Worm (Caenorhabditis elegans): ENCODE data around the gene Y42A5A.1.

Gene Y42A5A.1

ce11 chrV:11094698-11095097 is 7.0 kb downstream of the Y42A5A.1 start (continued):
- TF ChIP-seq Y48G9A.11 (GFP tag; IDR thresholded peaks at IDR 0.05) (no peak), mdt-29 (GFP tag; IDR thresholded peaks at IDR 0.05) (no peak), snpc-4 (tag; optimal IDR thresholded peaks at IDR 0.05) (no peak), F49E8.2 (tag; optimal IDR thresholded peaks at IDR 0.05; ENCODE audit: borderline replicate concordance) (no peak), daf-19 (GFP tag; conservative IDR thresholded peaks at IDR 0.05) (no peak), zag-1 (tag; optimal IDR thresholded peaks at IDR 0.05) (no peak), dpl-1 (GFP tag; optimal IDR thresholded peaks at IDR 0.05) (no peak), F44E2.7 (GFP tag; IDR thresholded peaks at IDR 0.05) (no peak), nhr-11 (tag; optimal IDR thresholded peaks at IDR 0.05) (no peak), ceh-82 (tag; optimal IDR thresholded peaks at IDR 0.05) (no peak), jun-1 (tag; optimal IDR thresholded peaks at IDR 0.05) (no peak), attf-4 (tag; optimal IDR thresholded peaks at IDR 0.05) (no peak), fos-1 (tag; optimal IDR thresholded peaks at IDR 0.05) (no peak), unc-62 (GFP tag; optimal IDR thresholded peaks at IDR 0.05 in 1 of 2) (peak in 1 of 2 experiments; percentile 73), unc-62 (tag; optimal IDR thresholded peaks at IDR 0.05) (no peak), mdl-1 (tag; optimal IDR thresholded peaks at IDR 0.05) (peak in 1 of 2 experiments; percentile 26), spr-3 (GFP tag; optimal IDR thresholded peaks at IDR 0.05) (no peak), aly-2 (tag; optimal IDR thresholded peaks at IDR 0.05) (no peak), R02D3.7 (tag; optimal IDR thresholded peaks at IDR 0.05) (no peak), dve-1 (tag; optimal IDR thresholded peaks at IDR 0.05; ENCODE audit: insufficient read depth) (peak; percentile 18), pha-4 (GFP tag; IDR thresholded peaks at IDR 0.05) (no peak), pha-4 (tag; optimal IDR thresholded peaks at IDR 0.05) (no peak), rbr-2 (tag; optimal IDR thresholded peaks at IDR 0.05) (no peak), nhr-10 (tag; optimal IDR thresholded peaks at IDR 0.05) (no peak), ceh-62 (tag; optimal IDR thresholded peaks at IDR 0.05) (no peak), aha-1 (tag) (no peak), ceh-20 (GFP tag; IDR thresholded peaks at IDR 0.05) (peak; percentile 32; the same call in 1 of the 2 replicates), vab-7 (GFP tag; IDR thresholded peaks at IDR 0.05) (no peak), ctbp-1 (GFP tag; IDR thresholded peaks at IDR 0.05) (no peak), php-3 (GFP tag; IDR thresholded peaks at IDR 0.05) (no peak), fkh-10 (GFP tag; optimal IDR thresholded peaks at IDR 0.05) (no peak), ama-1 (optimal IDR thresholded peaks at IDR 0.05) (no peak), dmd-8 (GFP tag; IDR thresholded peaks at IDR 0.05) (no peak), hmg-1.1 (GFP tag; IDR thresholded peaks at IDR 0.05) (no peak), egl-27 (tag; optimal IDR thresholded peaks at IDR 0.05) (no peak), F37D6.2 (tag; optimal IDR thresholded peaks at IDR 0.05) (no peak), hif-1 (tag; optimal IDR thresholded peaks at IDR 0.05) (no peak)

ce11 chrV:11095873-11096272 is 8.1 kb downstream of the Y42A5A.1 start, which contains the start of gene Y42A5A.3:
Y42A5A.3 (minus strand) TSS chrV:11095973.
- TF ChIP-seq egl-43 (GFP tag; IDR thresholded peaks at IDR 0.05) (no peak), daf-16 (GFP tag; optimal IDR thresholded peaks at IDR 0.05) (no peak), daf-16 (tag; optimal IDR thresholded peaks at IDR 0.05) (no peak), ceh-82 (tag; optimal IDR thresholded peaks at IDR 0.05) (no peak), aha-1 (tag) (no peak), nhr-77 (tag; optimal IDR thresholded peaks at IDR 0.05) (no peak), ceh-28 (tag; optimal IDR thresholded peaks at IDR 0.05) (no peak), nhr-41 (GFP tag; IDR thresholded peaks at IDR 0.05) (no peak), saeg-2 (GFP tag; IDR thresholded peaks at IDR 0.05) (no peak), lir-3 (tag; optimal IDR thresholded peaks at IDR 0.05) (no peak), ZK337.2 (GFP tag; IDR thresholded peaks at IDR 0.05) (no peak), hmg-1.1 (GFP tag; IDR thresholded peaks at IDR 0.05) (no peak), Y75B8A.6 (GFP tag; IDR thresholded peaks at IDR 0.05) (no peak), nhr-25 (tag; optimal IDR thresholded peaks at IDR 0.05; ENCODE audit: borderline replicate concordance, insufficient read depth) (no peak), lim-7 (GFP tag; IDR thresholded peaks at IDR 0.05) (no peak), ces-1 (GFP tag; optimal IDR thresholded peaks at IDR 0.05) (no peak), unc-39 (tag; optimal IDR thresholded peaks at IDR 0.05) (no peak), mxl-3 (GFP tag; optimal IDR thresholded peaks at IDR 0.05) (no peak), rbr-2 (tag; optimal IDR thresholded peaks at IDR 0.05) (no peak), tra-1 (GFP tag; IDR thresholded peaks at IDR 0.05) (no peak)
